Worm (Caenorhabditis elegans): ENCODE results near the gene F41C3.1.

The F41C3.1 gene

DNA sequence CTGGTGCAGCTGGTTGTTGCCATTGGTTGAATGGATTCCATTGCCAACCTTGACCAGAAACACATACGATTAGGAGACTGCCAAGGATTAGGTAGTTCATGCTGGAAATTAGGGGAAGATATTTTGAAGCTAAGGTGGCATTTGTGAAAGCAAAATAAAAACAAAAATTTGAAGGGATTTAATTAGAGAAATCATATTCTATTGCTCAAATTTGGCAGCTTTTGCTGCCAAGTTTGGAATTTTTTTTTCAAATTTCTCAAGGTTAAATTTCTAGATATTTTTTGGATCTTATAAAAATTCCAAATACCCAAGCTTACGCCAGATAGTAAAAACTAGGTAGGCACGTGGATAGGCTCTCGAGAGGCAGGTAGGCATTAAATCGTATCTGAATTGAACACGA lies 19.2 kb downstream of the F41C3.1 start, which contains the start of gene F26G1.5:
Gene F26G1.5 (minus strand): TSS at position 101 of the 400 bp plus-strand sequence.
- TF ChIP-seq unc-62 (GFP tag; optimal IDR thresholded peaks at IDR 0.05): no peak

DNA sequence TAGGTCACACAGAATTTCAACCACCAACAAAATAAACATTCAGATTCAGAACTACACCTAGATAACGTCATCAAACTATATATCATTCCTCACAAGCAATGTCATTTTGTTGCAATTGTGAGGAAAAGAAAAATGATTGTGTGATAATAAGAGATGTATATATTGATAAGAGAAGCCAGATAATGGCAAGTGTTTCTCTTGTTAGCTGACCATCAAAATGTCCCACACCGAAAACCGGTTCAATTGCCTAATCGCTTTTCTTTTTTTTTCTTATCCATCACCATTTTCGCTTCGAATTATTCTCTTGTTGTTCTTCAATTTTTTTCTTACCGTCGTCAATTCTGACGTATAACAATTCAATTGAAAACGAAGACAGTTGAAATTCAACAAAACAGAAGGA lies 20.3 kb downstream of the F41C3.1 start:
- TF ChIP-seq unc-62 (GFP tag; optimal IDR thresholded peaks at IDR 0.05): no peak

DNA sequence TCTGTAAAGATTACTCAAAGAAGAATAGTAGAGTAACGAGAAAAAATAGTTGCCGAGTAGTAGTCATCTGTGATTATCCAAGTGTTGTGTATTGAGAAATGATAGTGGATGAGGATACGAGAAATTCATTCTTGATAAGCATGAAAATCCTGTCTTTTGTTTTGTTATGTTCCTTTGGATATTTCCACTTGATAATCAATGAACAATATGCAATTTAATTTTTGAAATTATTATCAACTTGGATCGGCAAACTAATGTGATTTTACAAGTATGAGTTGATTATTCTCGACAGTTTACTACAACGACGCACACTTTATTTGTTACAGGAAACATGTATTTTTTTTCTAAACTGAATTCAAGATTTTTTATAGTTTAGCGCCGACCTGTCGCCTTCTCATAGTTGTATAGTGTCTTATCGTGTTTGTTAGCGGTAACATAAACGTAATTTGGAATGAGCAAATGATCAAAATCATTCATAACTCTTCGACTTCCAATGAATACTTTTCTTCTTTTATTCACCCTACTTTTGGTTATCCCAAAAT lies 21.9 kb downstream of the F41C3.1 start, which contains the start of the genes F26G1.9 and F26G1.10:
Gene F26G1.9 (minus strand): TSS at position 101 of the 542 bp plus-strand sequence.
Gene F26G1.10 (plus strand): TSS at position 492 of the 542 bp plus-strand sequence.
- no peak for TF ChIP-seq unc-62 (GFP tag; optimal IDR thresholded peaks at IDR 0.05)

DNA sequence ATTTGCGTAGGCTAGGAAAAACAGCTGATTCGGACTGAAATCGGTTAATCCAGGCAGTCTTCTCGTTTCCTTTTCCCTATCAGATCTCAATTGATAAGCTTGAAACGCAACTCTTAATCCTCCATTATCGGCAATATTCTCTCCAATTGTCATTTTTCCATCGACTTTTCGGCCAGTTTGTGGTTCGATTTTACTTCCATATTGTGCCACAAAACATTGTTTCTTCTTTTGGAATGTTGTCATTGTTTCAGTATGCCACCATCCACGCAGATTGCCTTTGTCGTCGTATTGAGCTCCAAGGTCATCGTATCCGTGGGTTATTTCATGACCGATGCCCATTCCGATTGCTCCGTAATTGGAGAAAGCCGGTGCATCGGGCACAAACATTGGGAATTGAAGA lies 23.7 kb downstream of the F41C3.1 start:
- no peak for TF ChIP-seq unc-62 (GFP tag; optimal IDR thresholded peaks at IDR 0.05)

DNA sequence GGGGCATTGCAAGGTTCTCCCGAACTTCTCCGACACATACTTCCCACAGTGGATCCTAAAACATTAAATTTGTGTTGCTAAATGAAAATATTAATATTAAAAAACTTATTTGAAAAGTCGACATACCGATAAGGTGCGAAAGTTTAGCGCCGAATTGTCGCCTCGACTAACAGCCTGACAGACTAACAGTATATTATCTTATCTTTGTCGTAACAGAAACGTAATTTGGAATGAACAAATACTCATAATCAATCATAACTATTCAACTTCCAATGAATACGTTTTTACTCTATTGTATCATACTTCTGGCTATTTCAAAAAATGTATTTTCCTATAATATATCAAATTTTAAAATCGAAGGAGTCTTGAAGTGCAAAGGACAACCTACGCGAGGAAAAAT lies 24.8 kb downstream of the F41C3.1 start, which contains the start of gene F26G1.11:
Gene F26G1.11 (plus strand): TSS at position 205 of the 400 bp plus-strand sequence.
- TF ChIP-seq unc-62 (GFP tag; optimal IDR thresholded peaks at IDR 0.05): no peak

DNA sequence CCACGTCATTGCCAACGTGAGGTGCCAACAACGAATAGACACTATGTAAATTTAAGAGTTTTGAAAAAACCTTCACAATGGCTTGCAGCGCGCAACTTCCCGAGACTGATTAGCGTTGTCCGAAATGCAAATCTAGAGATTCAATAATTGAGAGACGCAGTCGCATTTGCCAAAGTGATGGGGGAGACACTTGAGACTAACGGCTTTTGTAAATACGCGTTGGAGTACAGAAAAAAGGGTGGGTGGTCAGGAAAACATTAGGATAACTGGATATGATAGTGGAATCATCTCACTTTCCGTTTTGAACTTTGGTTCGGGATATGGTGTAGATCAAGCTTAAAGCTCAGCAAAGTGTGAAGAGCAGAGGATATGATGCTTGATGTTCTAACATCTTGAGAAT lies 27.6 kb downstream of the F41C3.1 start:
- TF ChIP-seq unc-62 (GFP tag; optimal IDR thresholded peaks at IDR 0.05): no peak

DNA sequence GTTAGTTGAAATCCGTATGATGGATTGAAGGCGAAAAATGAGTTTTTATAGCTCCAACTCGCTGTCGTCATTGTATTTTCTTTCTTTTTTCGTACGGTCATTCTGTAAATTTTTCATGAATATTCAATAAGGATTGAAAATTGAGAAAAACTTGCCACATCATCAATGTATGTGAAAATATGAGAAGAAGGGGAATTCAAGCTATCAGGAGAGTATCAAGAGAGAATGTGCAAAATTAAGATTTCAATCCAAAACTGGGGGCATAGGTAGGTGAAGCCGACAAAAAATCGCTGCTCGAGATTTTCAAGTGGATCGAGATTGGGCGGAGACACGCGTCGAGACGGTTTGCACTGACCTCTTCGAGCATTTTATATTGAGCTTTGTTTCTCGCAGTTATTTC lies 32.3 kb downstream of the F41C3.1 start, which contains the start of gene nep-12:
Gene nep-12 (minus strand): TSS at position 101 of the 400 bp plus-strand sequence.
- no peak for TF ChIP-seq unc-62 (GFP tag; optimal IDR thresholded peaks at IDR 0.05)

DNA sequence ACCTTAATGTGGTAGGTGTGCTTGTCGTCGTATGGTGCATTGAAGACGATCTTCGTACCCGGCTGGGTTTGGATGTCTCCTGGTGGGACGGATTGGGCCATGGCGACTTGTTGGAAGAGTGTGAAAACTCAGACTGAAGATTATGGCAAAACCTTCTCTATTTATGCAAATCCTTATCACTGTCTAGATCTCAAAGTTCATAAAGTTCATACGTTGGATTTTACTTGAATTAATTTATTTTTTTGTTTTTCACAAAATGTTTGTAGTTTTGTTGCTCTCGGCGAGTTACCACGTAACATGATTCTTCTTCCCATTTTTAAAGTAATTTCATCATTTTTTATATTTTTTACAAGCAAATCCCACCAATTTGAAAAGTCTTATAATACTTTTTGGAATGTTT lies 34.1 kb downstream of the F41C3.1 start, which contains the start of gene msp-3:
Gene msp-3 (minus strand): TSS at position 101 of the 400 bp plus-strand sequence.
- TF ChIP-seq unc-62 (GFP tag; optimal IDR thresholded peaks at IDR 0.05): no peak

DNA sequence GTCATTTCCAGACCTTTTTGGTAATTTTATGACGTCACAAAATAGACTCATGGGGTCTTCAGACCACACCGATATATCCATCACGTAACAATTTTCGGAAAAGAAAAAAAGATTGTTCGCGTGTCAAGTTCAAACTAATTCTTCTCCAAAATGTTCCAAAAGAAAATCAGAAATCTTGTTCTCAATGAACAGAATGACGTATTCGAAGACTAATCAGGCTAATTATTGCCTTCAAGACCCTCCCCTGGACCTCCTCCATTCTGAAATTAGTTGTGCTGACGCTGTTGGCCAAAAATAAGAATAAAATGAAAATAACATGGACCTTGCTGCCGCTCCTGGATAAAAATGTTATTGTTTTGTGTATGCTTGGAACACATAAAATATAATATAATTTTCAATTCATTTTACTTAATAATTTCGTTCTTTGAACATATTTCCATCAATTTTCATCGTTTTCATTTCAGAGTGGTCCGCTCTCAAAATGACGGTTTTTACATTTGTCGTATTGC lies 37.8 kb downstream of the F41C3.1 start, which contains the start of gene F26G1.15:
Gene F26G1.15 (plus strand): TSS at position 459 of the 509 bp plus-strand sequence.
- TF ChIP-seq unc-62 (GFP tag; optimal IDR thresholded peaks at IDR 0.05): no peak

DNA sequence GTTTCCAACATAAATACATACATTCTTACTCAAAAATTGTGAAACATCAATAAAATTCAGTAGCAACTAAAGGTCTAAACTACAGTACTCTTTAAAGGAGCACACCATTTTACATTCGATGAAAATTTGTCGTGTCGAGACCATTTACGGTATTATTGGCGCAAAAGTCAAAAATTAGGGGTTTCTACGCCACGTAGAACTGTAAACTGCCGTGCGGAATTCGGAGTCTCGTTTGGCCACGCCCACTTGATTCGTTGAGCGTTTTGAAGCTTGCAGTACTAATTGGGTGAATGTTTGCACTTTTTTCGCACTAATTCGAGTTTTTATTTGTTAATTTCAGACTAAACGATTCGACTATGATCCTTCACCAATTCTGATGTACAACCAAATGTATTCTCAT lies 38.6 kb downstream of the F41C3.1 start:
- no peak for TF ChIP-seq unc-62 (GFP tag; optimal IDR thresholded peaks at IDR 0.05)

DNA sequence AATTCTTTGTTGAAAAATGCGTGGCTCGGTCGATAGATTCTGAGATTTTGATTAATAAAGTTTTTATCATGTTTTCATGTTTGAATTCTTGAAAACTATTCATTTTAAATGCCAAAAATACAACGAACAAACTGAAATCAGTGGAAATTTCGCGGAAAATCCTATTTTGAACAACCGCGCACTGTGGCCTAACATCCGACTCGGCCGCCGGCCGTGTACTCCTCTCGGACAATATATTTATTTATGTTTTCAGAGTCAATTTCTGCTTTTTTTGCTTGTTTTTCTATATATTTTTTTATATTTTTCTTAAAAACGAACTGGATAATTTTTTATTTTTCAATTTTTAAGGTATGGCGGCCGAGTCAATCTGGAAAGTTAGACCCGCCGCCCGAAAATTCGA lies 39.2 kb downstream of the F41C3.1 start, which contains the start of gene F26G1.1:
Gene F26G1.1 (plus strand): TSS at position 347 of the 400 bp plus-strand sequence.
- no peak for TF ChIP-seq unc-62 (GFP tag; optimal IDR thresholded peaks at IDR 0.05)

DNA sequence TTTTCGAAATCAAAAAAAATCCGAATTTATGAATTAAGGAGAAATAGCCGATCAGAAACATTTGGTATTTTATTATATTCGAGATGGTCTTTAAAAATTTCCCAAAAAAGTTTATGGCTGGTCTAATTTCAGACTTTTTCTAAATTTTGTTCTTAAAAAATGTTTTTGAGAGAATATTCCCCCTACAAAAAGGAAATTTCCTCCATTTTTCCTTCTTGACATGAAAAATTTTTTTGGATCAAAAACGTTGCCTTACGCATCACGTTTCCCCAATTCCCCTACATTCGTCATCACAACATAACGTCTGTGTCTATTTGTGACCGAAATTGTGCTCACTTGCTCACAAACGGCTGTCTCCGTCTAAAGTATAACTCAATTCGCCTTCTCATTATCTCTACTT lies 41.2 kb downstream of the F41C3.1 start:
- TF ChIP-seq unc-62 (GFP tag; optimal IDR thresholded peaks at IDR 0.05): no peak

DNA sequence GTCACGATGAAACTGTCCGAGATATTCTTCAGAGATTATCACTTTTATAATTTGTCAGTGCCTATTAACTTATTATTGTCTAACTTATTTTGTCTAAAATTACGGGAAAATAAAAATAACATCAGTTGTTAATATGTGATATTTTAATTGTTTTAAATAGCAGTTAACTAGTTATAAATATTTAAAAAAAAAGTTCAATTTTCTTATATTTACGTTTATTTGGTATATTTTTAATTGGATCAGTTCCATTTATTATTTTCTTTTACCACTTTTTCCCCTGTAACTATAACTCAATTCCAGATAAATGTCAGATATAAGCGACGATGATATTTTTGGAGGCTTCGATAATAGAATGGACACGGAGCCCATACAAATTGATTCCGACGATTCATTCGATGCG lies 43.4 kb downstream of the F41C3.1 start, which contains the start of gene C33F10.4:
Gene C33F10.4 (plus strand): TSS at position 301 of the 400 bp plus-strand sequence.
- TF ChIP-seq unc-62 (GFP tag; optimal IDR thresholded peaks at IDR 0.05): no peak

DNA sequence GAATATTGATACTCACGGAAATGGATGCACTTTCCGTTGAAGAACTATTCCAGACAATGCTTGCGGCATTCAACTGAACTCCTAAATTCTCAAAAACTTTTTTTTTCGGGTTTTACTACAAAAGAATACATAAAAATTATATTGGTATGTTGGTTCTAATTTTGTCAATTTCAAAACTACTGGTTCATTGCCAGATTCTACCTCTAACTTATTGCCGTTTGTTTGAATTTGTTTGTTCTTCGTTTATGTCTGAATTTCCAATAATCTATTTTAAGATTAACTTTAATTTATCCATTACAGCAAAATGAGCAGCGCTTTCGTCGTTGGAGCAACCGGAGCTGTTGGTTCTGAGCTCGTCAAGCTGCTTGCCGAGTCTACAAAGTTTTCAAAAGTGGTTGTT lies 45.0 kb downstream of the F41C3.1 start, which contains the start of gene C33F10.14:
Gene C33F10.14 (plus strand): TSS at position 301 of the 400 bp plus-strand sequence.
- TF ChIP-seq unc-62 (GFP tag; optimal IDR thresholded peaks at IDR 0.05): no peak

DNA sequence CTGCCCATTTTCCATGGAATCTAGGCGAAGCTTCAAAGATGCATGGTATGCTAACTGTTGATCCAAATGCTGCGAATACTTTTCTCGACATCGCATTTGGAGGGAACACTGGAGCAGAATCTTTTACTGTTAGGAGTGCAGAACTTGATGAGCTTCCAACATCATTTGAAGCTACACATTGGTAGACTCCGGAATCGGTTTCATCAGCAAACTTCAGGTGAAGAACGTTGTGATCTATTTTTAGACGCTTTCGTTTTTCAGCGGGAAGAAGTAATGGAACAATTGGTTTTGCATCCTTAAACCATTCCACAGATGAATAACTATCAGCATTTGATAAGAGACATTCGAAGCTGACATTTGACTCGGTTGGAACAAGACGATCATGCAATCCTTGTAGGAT lies 48.4 kb downstream of the F41C3.1 start:
- no peak for TF ChIP-seq unc-62 (GFP tag; optimal IDR thresholded peaks at IDR 0.05)

Measured in whole organism, dauer.